Fruit fly (Drosophila melanogaster): ENCODE data around the gene Alp12.

Alp12 gene

DNA sequence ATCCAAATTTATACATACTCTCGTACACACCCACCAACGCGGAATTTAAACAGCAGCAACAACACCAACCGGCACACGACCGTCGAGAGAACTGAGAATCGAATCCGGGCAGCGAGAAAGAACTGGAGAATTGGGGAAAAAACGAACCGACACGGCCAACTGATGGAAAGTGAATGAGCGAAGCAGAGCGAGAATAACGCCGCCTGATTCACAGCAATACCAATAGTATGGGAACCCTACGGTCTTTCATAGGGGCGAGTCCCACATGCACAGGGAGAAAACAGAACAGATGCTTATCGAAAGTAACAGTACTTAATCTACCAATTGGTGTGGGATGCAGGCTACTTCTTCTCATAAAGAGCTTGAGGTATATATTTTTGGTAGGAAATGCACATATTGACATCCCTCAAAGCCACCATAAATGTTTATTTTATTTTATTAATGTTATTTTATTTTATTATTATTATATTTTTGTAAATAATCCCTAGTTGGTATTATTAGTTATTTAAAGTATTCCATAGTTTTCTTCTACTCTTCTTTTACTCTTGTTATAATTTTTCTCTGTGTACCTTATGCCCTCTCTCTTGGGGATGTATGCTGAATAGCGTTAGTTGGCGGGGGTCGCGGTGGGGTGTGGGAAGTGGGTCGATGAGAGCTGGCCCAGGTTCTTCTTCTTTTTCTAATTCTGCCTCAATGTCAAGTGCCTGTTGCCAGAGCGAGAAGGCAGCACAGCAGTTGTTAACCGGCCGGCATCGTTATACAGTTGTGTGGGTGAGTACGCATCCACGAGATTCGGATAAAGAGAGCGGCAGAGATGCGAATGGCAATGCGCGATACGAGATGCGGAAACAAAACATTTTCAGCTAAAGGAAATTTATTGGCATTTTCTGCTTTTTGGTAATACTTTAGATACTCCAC is 25.3 kb upstream of the Alp12 start, which contains the start of gene CG17544:
CG17544 (minus strand) TSS at position 177 of the 918 bp plus-strand sequence.
- TF ChIP-seq CG5204 (GFP tag; optimal IDR thresholded peaks at IDR 0.05): peak; percentile 41
- peak; percentile 49 for TF ChIP-seq toe (GFP tag; optimal IDR thresholded peaks at IDR 0.05)
- TF ChIP-seq Mnt (GFP tag; optimal IDR thresholded peaks at IDR 0.05): no peak
- no peak for TF ChIP-seq bab1 (GFP tag; optimal IDR thresholded peaks at IDR 0.05)
- no peak for TF ChIP-seq CG1620 (GFP tag; optimal IDR thresholded peaks at IDR 0.05)
- TF ChIP-seq CG7045 (GFP tag; optimal IDR thresholded peaks at IDR 0.05): peak; percentile 71
- TF ChIP-seq CG33017 (tag; optimal IDR thresholded peaks at IDR 0.05): peak; percentile 57
- peak; percentile 65 for TF ChIP-seq CG14711 (tag; optimal IDR thresholded peaks at IDR 0.05)
- TF ChIP-seq CG12768 (GFP tag; optimal IDR thresholded peaks at IDR 0.05): peak; percentile 88
- peak; percentile 15 for TF ChIP-seq kay (GFP tag; ENCODE audit: borderline replicate concordance)
- TF ChIP-seq cic (GFP tag; optimal IDR thresholded peaks at IDR 0.05): peak; percentile 64
- peak; percentile 95 for TF ChIP-seq pad (GFP tag; optimal IDR thresholded peaks at IDR 0.05)
- peak; percentile 26 for TF ChIP-seq Hr96 (GFP tag; optimal IDR thresholded peaks at IDR 0.05)
- TF ChIP-seq cnc (optimal IDR thresholded peaks at IDR 0.05): no peak
- TF ChIP-seq Crg-1 (GFP tag; optimal IDR thresholded peaks at IDR 0.05): peak; percentile 41
- peak; percentile 20 for TF ChIP-seq ovo (GFP tag; optimal IDR thresholded peaks at IDR 0.05)
- peak; percentile 86 for TF ChIP-seq CG11617 (GFP tag; optimal IDR thresholded peaks at IDR 0.05)
- peak; percentile 62 for TF ChIP-seq tj (GFP tag; optimal IDR thresholded peaks at IDR 0.05)
- no peak for TF ChIP-seq Clk (GFP tag; optimal IDR thresholded peaks at IDR 0.05)
- peak; percentile 74 for TF ChIP-seq CG7101 (tag; optimal IDR thresholded peaks at IDR 0.05)

DNA sequence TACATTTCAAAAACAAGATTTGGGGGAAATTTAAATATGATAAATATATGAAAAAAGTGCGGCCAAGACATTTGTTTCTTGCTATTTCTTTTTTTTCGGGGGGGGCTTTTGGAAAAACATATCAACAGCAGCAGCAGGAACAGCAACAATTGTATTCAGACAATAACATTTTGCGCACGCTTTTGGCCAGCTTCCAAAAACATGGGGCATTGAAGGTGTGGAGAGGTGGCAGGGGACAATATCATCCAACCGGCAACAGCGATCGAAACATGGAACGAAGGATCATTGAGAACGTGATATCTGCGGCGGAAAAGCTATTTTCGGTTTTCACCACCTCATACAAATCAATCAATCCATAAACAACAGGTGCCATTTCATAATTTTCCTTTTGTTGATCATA is 21.9 kb upstream of the Alp12 start:
- TF ChIP-seq Hr96 (GFP tag; optimal IDR thresholded peaks at IDR 0.05) (no peak), pad (GFP tag; optimal IDR thresholded peaks at IDR 0.05) (no peak), kay (GFP tag; ENCODE audit: borderline replicate concordance) (no peak), Mnt (GFP tag; optimal IDR thresholded peaks at IDR 0.05) (no peak), CG11617 (GFP tag; optimal IDR thresholded peaks at IDR 0.05) (no peak), Crg-1 (GFP tag; optimal IDR thresholded peaks at IDR 0.05) (no peak), CG1620 (GFP tag; optimal IDR thresholded peaks at IDR 0.05) (no peak)

DNA sequence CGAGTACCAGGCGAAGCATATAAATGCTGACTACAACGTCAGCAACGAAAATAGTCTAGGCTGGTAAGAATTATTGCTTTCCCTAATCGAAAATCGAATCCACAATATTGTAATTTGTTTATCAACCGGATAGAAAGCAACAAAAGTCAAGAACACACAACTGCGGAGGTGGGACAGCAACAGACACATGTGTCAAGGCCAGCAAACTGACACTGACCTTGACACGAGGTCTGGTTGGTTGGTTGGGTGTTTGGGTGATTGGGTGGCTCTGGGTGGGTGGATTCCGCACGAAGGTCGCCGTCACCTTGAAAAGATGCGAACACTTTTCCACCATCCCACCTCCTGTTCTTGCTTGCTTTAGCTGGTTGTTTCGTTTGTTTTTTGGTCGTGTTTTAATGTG is 21.2 kb upstream of the Alp12 start:
- no peak for TF ChIP-seq CG7045 (GFP tag; optimal IDR thresholded peaks at IDR 0.05)
- TF ChIP-seq cnc (optimal IDR thresholded peaks at IDR 0.05): no peak
- TF ChIP-seq kay (GFP tag; ENCODE audit: borderline replicate concordance): no peak
- TF ChIP-seq Clk (GFP tag; optimal IDR thresholded peaks at IDR 0.05): no peak
- no peak for TF ChIP-seq CG14711 (tag; optimal IDR thresholded peaks at IDR 0.05)
- no peak for TF ChIP-seq bab1 (GFP tag; optimal IDR thresholded peaks at IDR 0.05)
- TF ChIP-seq Hr96 (GFP tag; optimal IDR thresholded peaks at IDR 0.05): no peak
- no peak for TF ChIP-seq CG11617 (GFP tag; optimal IDR thresholded peaks at IDR 0.05)
- no peak for TF ChIP-seq CG7101 (tag; optimal IDR thresholded peaks at IDR 0.05)

DNA sequence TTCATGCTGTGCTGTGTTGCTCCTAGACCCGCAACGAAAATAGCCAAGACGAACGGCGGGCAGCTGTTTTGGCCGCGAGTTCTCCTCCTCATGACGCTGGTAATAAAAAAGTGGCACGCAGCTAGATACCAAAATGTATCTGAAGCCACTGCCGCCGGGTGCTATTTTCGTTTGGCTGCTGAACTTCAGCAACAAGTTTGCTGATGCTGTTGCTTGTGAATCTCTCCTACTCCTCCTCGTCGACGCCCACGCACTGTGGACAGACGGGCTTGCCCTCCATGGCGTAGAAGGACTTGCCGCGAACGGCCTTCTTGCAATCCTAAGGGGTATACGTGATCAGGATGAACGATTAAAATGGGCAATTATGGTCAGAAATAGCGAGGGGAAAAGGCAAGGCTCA is 20.5 kb upstream of the Alp12 start:
- TF ChIP-seq tj (GFP tag; optimal IDR thresholded peaks at IDR 0.05) (no peak), Mnt (GFP tag; optimal IDR thresholded peaks at IDR 0.05) (no peak), CG5204 (GFP tag; optimal IDR thresholded peaks at IDR 0.05) (no peak), ovo (GFP tag; optimal IDR thresholded peaks at IDR 0.05) (no peak), CG7045 (GFP tag; optimal IDR thresholded peaks at IDR 0.05) (no peak), CG14711 (tag; optimal IDR thresholded peaks at IDR 0.05) (no peak), Hr96 (GFP tag; optimal IDR thresholded peaks at IDR 0.05) (no peak), Clk (GFP tag; optimal IDR thresholded peaks at IDR 0.05) (no peak), Crg-1 (GFP tag; optimal IDR thresholded peaks at IDR 0.05) (no peak), CG12768 (GFP tag; optimal IDR thresholded peaks at IDR 0.05) (no peak), bab1 (GFP tag; optimal IDR thresholded peaks at IDR 0.05) (no peak), CG7101 (tag; optimal IDR thresholded peaks at IDR 0.05) (no peak)

DNA sequence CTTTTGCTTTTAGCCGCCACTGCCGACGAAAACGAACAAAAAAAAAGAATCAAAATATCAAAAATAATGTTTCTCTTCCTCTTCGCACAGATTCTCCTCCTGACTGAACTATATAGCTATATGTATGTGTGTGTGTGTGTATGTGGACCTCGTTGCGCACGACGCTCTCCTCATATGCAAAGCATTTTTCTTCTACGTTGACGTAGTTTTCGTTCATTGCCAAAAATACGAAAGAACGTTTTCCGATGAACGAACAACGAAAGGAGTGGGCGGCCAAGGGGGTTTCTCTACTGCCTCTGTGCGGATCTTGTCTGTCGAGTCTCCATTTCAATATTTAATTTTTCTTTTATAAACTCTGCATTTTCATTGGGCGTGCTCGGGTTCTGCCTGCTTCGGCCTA is 19.0 kb upstream of the Alp12 start:
- TF ChIP-seq ovo (GFP tag; optimal IDR thresholded peaks at IDR 0.05): no peak
- TF ChIP-seq Crg-1 (GFP tag; optimal IDR thresholded peaks at IDR 0.05): no peak
- no peak for TF ChIP-seq Hr96 (GFP tag; optimal IDR thresholded peaks at IDR 0.05)
- TF ChIP-seq CG5204 (GFP tag; optimal IDR thresholded peaks at IDR 0.05): no peak
- TF ChIP-seq tj (GFP tag; optimal IDR thresholded peaks at IDR 0.05): no peak
- no peak for TF ChIP-seq Clk (GFP tag; optimal IDR thresholded peaks at IDR 0.05)
- TF ChIP-seq cic (GFP tag; optimal IDR thresholded peaks at IDR 0.05): no peak
- no peak for TF ChIP-seq CG33017 (tag; optimal IDR thresholded peaks at IDR 0.05)
- no peak for TF ChIP-seq toe (GFP tag; optimal IDR thresholded peaks at IDR 0.05)
- no peak for TF ChIP-seq CG1620 (GFP tag; optimal IDR thresholded peaks at IDR 0.05)
- no peak for TF ChIP-seq CG11617 (GFP tag; optimal IDR thresholded peaks at IDR 0.05)

DNA sequence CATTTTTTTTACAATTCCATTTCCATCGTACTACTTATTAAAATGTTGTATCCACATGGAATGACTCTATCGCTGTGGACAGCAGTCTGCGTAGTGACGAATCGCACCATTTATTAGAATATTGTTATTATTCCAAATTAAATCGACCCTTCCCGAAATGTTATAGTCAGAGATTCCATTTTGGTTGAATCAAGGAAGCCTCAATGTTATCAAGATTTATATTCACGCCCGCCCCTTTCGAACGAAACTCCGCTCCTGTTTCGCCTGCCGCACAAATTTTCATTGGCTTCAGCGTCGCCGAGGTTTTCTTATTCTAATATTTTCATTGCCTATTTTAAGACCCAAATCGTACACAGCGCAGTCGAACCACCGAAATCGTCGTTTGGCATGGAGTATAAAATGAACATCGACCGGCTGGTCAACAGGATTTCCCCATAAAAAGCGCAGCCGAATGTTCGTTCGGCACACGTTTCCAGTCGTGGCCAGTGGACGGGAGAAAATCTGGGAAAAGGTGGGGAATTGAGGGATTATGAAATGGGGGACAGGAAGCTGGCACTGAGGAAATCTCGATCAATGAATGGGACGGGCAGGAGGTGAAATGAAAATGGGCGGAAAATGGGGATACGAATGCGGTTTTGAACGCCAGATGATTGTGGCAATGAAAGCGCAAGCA is 18.0 kb upstream of the Alp12 start:
- TF ChIP-seq CG33017 (tag; optimal IDR thresholded peaks at IDR 0.05): no peak
- no peak for TF ChIP-seq CG11617 (GFP tag; optimal IDR thresholded peaks at IDR 0.05)

All from whole organism, adult.